Fruit fly (Drosophila melanogaster) whole organism, embryonic: Measurements from ENCODE around the gene CG13385.

Experiments
- Ada2b ChIP-seq: fragments of 200-800 bp; sonication (Bioruptor generic); IDR thresholded peaks from 2 replicates; pipeline ENCODE4 v1.3.6; 2022; ENCODE audit warnings: missing biosample characterization, missing genetic modification characterization
- Atf3 ChIP-seq: fragments of 200-800 bp; sonication (Bioruptor generic); optimal IDR thresholded peaks from 3 replicates; lab custom pipeline; 2016; ENCODE audit warnings: missing biosample characterization, missing genetic modification characterization
- CG10147 ChIP-seq: fragments of 200-800 bp; sonication (Bioruptor generic); optimal IDR thresholded peaks from 2 replicates; lab custom pipeline; 2019; ENCODE audit warnings: missing biosample characterization, mild to moderate bottlenecking, missing genetic modification characterization, moderate library complexity
- CG10431 ChIP-seq: fragments of 200-800 bp; sonication (Bioruptor generic); optimal IDR thresholded peaks from 3 replicates; lab custom pipeline; 2018; ENCODE audit warnings: missing biosample characterization, mild to moderate bottlenecking, missing genetic modification characterization
- CG11456 ChIP-seq: fragments of 200-800 bp; sonication (Bioruptor generic); IDR thresholded peaks from 3 replicates; pipeline ENCODE4 v1.3.6; 2022; ENCODE audit warnings: missing biosample characterization, missing genetic modification characterization
- CG11695 ChIP-seq: fragments of 200-800 bp; sonication (Bioruptor generic); IDR thresholded peaks from 3 replicates; pipeline ENCODE4 v1.3.6; 2022; ENCODE audit warnings: missing biosample characterization, missing genetic modification characterization
- CG12071 ChIP-seq: fragments of 200-800 bp; sonication (Bioruptor generic); optimal IDR thresholded peaks from 3 replicates; lab custom pipeline; 2018; ENCODE audit warnings: missing biosample characterization, mild to moderate bottlenecking, missing genetic modification characterization
- CG12219 ChIP-seq: fragments of 200-800 bp; sonication (Bioruptor generic); optimal IDR thresholded peaks from 3 replicates; lab custom pipeline; 2018; ENCODE audit warnings: missing biosample characterization, mild to moderate bottlenecking, missing genetic modification characterization
- CG18619 ChIP-seq: fragments of 200-800 bp; sonication (Bioruptor generic); optimal IDR thresholded peaks from 3 replicates; lab custom pipeline; 2017; ENCODE audit warnings: missing biosample characterization, mild to moderate bottlenecking, missing genetic modification characterization
- CG31224 ChIP-seq: fragments of 200-800 bp; sonication (Bioruptor generic); IDR thresholded peaks from 2 replicates; pipeline ENCODE4 v1.3.6; 2022; ENCODE audit warnings: missing biosample characterization, missing genetic modification characterization
- CG32532 ChIP-seq: fragments of 200-800 bp; sonication (Bioruptor generic); IDR thresholded peaks from 2 replicates; pipeline ENCODE4 v1.3.6; 2022; ENCODE audit warnings: missing biosample characterization, missing genetic modification characterization
- CG34224 ChIP-seq: fragments of 200-800 bp; sonication (Bioruptor generic); IDR thresholded peaks from 3 replicates; pipeline ENCODE4 v1.3.6; 2022; ENCODE audit warnings: missing biosample characterization, missing genetic modification characterization; ENCODE audit not compliant: partially characterized antibody
- CG3726 ChIP-seq: fragments of 200-800 bp; sonication (Bioruptor generic); IDR thresholded peaks from 3 replicates; pipeline ENCODE4, ENCODE4 v1.3.6; 2022; ENCODE audit warnings: missing biosample characterization, missing genetic modification characterization
- CG3847 ChIP-seq: fragments of 200-800 bp; sonication (Bioruptor generic); IDR thresholded peaks from 2 replicates; pipeline ENCODE4 v1.3.6; 2022; ENCODE audit warnings: missing biosample characterization, missing genetic modification characterization
- CG43689 ChIP-seq: fragments of 200-800 bp; sonication (Bioruptor generic); IDR thresholded peaks from 2 replicates; pipeline ENCODE4 v1.3.6; 2022; ENCODE audit warnings: missing biosample characterization, missing genetic modification characterization
- CG4730 ChIP-seq: fragments of 200-800 bp; sonication (Bioruptor generic); IDR thresholded peaks from 2 replicates; pipeline ENCODE4 v1.3.6; 2022; ENCODE audit warnings: missing biosample characterization, missing genetic modification characterization
- CG6175 ChIP-seq: fragments of 200-800 bp; sonication (Bioruptor generic); IDR thresholded peaks from 3 replicates; pipeline ENCODE4 v1.3.6; 2022; ENCODE audit warnings: missing biosample characterization, missing genetic modification characterization
- CG6254 ChIP-seq: fragments of 200-800 bp; sonication (Bioruptor generic); optimal IDR thresholded peaks from 3 replicates; lab custom pipeline; 2017; ENCODE audit warnings: mild to moderate bottlenecking, missing biosample characterization, missing genetic modification reagents, missing genetic modification characterization
- CG7372 ChIP-seq: fragments of 200-800 bp; sonication (Bioruptor generic); IDR thresholded peaks from 2 replicates; pipeline ENCODE4 v1.3.6; 2022; ENCODE audit warnings: missing biosample characterization, missing genetic modification characterization
- CG7745 ChIP-seq: fragments of 200-800 bp; sonication (Bioruptor generic); optimal IDR thresholded peaks from 2 replicates; lab custom pipeline; 2018; ENCODE audit warnings: missing biosample characterization, mild to moderate bottlenecking, missing genetic modification characterization, moderate library complexity
- CG7987 ChIP-seq: fragments of 200-800 bp; sonication (Bioruptor generic); optimal IDR thresholded peaks from 2 replicates; lab custom pipeline; 2018; ENCODE audit warnings: missing biosample characterization, mild to moderate bottlenecking, missing genetic modification characterization, moderate library complexity
- CG8359 ChIP-seq: fragments of 200-800 bp; sonication (Bioruptor generic); optimal IDR thresholded peaks from 2 replicates; lab custom pipeline; 2017; ENCODE audit warnings: missing biosample characterization, mild to moderate bottlenecking, missing genetic modification characterization, borderline replicate concordance
- CG9797 ChIP-seq: fragments of 200-800 bp; sonication (Bioruptor generic); optimal IDR thresholded peaks from 3 replicates; lab custom pipeline; 2018; ENCODE audit warnings: missing biosample characterization, mild to moderate bottlenecking, missing genetic modification characterization
- D19B ChIP-seq: fragments of 200-800 bp; sonication (Bioruptor generic); optimal IDR thresholded peaks from 2 replicates; lab custom pipeline; 2017; ENCODE audit warnings: missing biosample characterization, mild to moderate bottlenecking, missing genetic modification characterization
- Dip3 ChIP-seq: fragments of 200-800 bp; sonication (Bioruptor generic); optimal IDR thresholded peaks from 3 replicates; lab custom pipeline; 2016; ENCODE audit warnings: missing biosample characterization, missing genetic modification characterization
- Dp ChIP-seq: fragments of 200-800 bp; sonication (Bioruptor generic); optimal IDR thresholded peaks from 2 replicates; lab custom pipeline; 2018; ENCODE audit warnings: missing biosample characterization, mild to moderate bottlenecking, missing genetic modification characterization, moderate library complexity
- E2f2 ChIP-seq: fragments of 200-800 bp; sonication (Bioruptor generic); IDR thresholded peaks from 2 replicates; pipeline ENCODE4 v1.3.6; 2022; ENCODE audit warnings: missing biosample characterization, missing genetic modification characterization
- Elba2 ChIP-seq: fragments of 200-800 bp; sonication (Bioruptor generic); optimal IDR thresholded peaks from 3 replicates; lab custom pipeline; 2016; ENCODE audit warnings: missing biosample characterization, missing genetic modification characterization
- Gug ChIP-seq: fragments of 200-800 bp; sonication (Bioruptor generic); IDR thresholded peaks from 4 replicates; pipeline ENCODE4 v1.3.6; 2022; ENCODE audit warnings: missing biosample characterization, missing genetic modification characterization
- Hr51 ChIP-seq, 2 experiments: fragments of 200-800 bp; sonication (Bioruptor generic); optimal IDR thresholded peaks; 2 replicates in 1 of 2; 3 replicates in 1 of 2; lab custom pipeline; 2016 to 2018; ENCODE audit warnings: missing biosample characterization in 2 of 2, missing genetic modification characterization in 2 of 2, mild to moderate bottlenecking in 1 of 2, moderate library complexity in 1 of 2
- MESR4 ChIP-seq: fragments of 200-800 bp; sonication (Bioruptor generic); optimal IDR thresholded peaks from 2 replicates; lab custom pipeline; 2018; ENCODE audit warnings: missing biosample characterization, mild to moderate bottlenecking, missing genetic modification characterization, moderate library complexity
- Oli ChIP-seq: fragments of 200-800 bp; sonication (Bioruptor generic); optimal IDR thresholded peaks from 2 replicates; lab custom pipeline; 2018; ENCODE audit warnings: missing biosample characterization, mild to moderate bottlenecking, missing genetic modification characterization, moderate library complexity
- Optix ChIP-seq: fragments of 200-800 bp; sonication (Bioruptor generic); IDR thresholded peaks from 3 replicates; pipeline ENCODE4 v1.3.6; 2022; ENCODE audit warnings: missing biosample characterization, missing genetic modification characterization
- Sin3A ChIP-seq: fragments of >200 bp; optimal IDR thresholded peaks from 2 replicates; lab custom pipeline; 2018
- Tbp ChIP-seq: fragments of >200 bp; optimal IDR thresholded peaks from 2 replicates; lab custom pipeline; 2018; ENCODE audit warnings: missing biosample characterization, missing genetic modification characterization
- br ChIP-seq: fragments of >200 bp; optimal IDR thresholded peaks from 2 replicates; lab custom pipeline; 2017
- chif ChIP-seq, 2 experiments: fragments of 200-800 bp; sonication (Bioruptor generic); optimal IDR thresholded peaks; 3 replicates each; lab custom pipeline; 2016; ENCODE audit warnings: missing biosample characterization in 2 of 2, missing genetic modification characterization in 2 of 2
- ci ChIP-seq: fragments of 200-800 bp; sonication (Bioruptor generic); IDR thresholded peaks from 3 replicates; pipeline ENCODE4 v1.3.6; 2022; ENCODE audit warnings: missing biosample characterization, missing genetic modification characterization
- crc ChIP-seq: fragments of 200-800 bp; sonication (Bioruptor generic); optimal IDR thresholded peaks from 2 replicates; lab custom pipeline; 2016; ENCODE audit warnings: missing biosample characterization, missing genetic modification characterization
- cwo ChIP-seq: fragments of 200-800 bp; sonication (Bioruptor generic); optimal IDR thresholded peaks from 3 replicates; lab custom pipeline; 2017; ENCODE audit warnings: missing biosample characterization, missing genetic modification characterization, mild to moderate bottlenecking, moderate library complexity, missing genetic modification reagents
- dati ChIP-seq: fragments of 200-800 bp; sonication (Bioruptor generic); IDR thresholded peaks from 2 replicates; pipeline ENCODE4 v1.3.6; 2022; ENCODE audit warnings: missing biosample characterization, missing genetic modification characterization
- emc ChIP-seq: fragments of 200-800 bp; sonication (Bioruptor generic); optimal IDR thresholded peaks from 2 replicates; lab custom pipeline; 2016; ENCODE audit warnings: missing biosample characterization, missing genetic modification characterization
- esg ChIP-seq: fragments of 200-800 bp; sonication (Bioruptor generic); conservative IDR thresholded peaks from 2 replicates; pipeline ENCODE4 v1.3.6; 2022; ENCODE audit warnings: missing biosample characterization, missing genetic modification characterization
- ftz-f1 ChIP-seq: fragments of 200-800 bp; sonication (Bioruptor generic); optimal IDR thresholded peaks from 2 replicates; lab custom pipeline; 2016; ENCODE audit warnings: missing biosample characterization, missing genetic modification characterization
- grn ChIP-seq: fragments of 200-800 bp; sonication (Bioruptor generic); optimal IDR thresholded peaks from 3 replicates; lab custom pipeline; 2017; ENCODE audit warnings: missing biosample characterization, missing genetic modification characterization
- nau ChIP-seq: fragments of 200-800 bp; sonication (Bioruptor generic); optimal IDR thresholded peaks from 3 replicates; lab custom pipeline; 2017; ENCODE audit warnings: missing biosample characterization, mild to moderate bottlenecking, missing genetic modification characterization, missing genetic modification reagents
- seq ChIP-seq: fragments of 200-800 bp; sonication (Bioruptor generic); IDR thresholded peaks from 2 replicates; pipeline ENCODE4 v1.3.6; 2022; ENCODE audit warnings: missing biosample characterization, missing genetic modification characterization
- sqz ChIP-seq: fragments of 200-800 bp; sonication (Bioruptor generic); optimal IDR thresholded peaks from 3 replicates; lab custom pipeline; 2018; ENCODE audit warnings: missing biosample characterization, mild to moderate bottlenecking, missing genetic modification characterization
- tna ChIP-seq: fragments of 200-800 bp; sonication (Bioruptor generic); IDR thresholded peaks from 2 replicates; pipeline ENCODE4 v1.3.6; 2022; ENCODE audit warnings: missing biosample characterization, missing genetic modification characterization; ENCODE audit not compliant: partially characterized antibody
- unpg ChIP-seq: fragments of 200-800 bp; sonication (Bioruptor generic); optimal IDR thresholded peaks from 3 replicates; lab custom pipeline; 2018; ENCODE audit warnings: missing biosample characterization, mild to moderate bottlenecking, missing genetic modification characterization, moderate library complexity
- wek ChIP-seq: fragments of 200-800 bp; sonication (Bioruptor generic); optimal IDR thresholded peaks from 3 replicates; lab custom pipeline; 2018; ENCODE audit warnings: missing biosample characterization, mild to moderate bottlenecking, missing genetic modification characterization, moderate library complexity

CG13385 gene

DNA sequence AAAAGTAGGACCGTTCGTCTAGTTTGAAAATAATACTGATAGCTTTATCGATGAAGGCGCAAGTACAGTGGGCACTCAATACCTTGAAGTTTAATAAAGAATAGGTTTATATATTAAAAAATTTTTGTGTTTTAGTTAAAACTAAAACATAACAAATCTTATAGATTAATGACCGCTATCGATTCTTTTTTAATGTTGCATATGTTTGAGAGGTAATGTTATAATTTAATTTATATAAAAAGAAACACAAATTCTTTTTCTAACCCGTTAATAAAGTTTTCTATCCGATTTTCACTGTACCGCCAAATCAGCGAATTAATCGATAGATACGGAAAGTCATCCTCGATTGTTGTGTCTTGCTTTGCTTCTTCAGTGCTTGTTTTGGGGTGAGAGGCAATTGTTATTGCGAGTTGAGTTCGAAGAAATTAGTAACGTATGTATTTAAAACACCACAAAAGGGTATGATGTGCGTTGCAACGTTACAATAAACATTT is 12.3 kb upstream of the CG13385 start, which contains the start of the genes Dad1 and CG13384 (continued):
- TF ChIP-seq CG7745 (tag; lab: Kevin White, UChicago), result no peak
- peak; percentile 90 for TF ChIP-seq cwo (GFP tag; lab: Kevin White, UChicago)
- TF ChIP-seq MESR4 (GFP tag; lab: Kevin White, UChicago), result no peak
- peak; percentile 30 for TF ChIP-seq Dp
- TF ChIP-seq seq (GFP tag; lab: Robert Waterston, UW), result peak; percentile 91
- TF ChIP-seq Ada2b (GFP tag; lab: Robert Waterston, UW), result peak; percentile 83
- TF ChIP-seq CG11456 (GFP tag; lab: Robert Waterston, UW), result no peak; the same call in none of the 3 replicates
- no peak for TF ChIP-seq nau (GFP tag; lab: Kevin White, UChicago)
- peak; percentile 71 for TF ChIP-seq CG6254 (GFP tag; lab: Kevin White, UChicago)
- TF ChIP-seq CG10147 (GFP tag; lab: Kevin White, UChicago), result peak; percentile 94
- TF ChIP-seq CG4730 (GFP tag; lab: Robert Waterston, UW), result peak; percentile 91
- TF ChIP-seq CG43689 (GFP tag; lab: Robert Waterston, UW), result peak; percentile 72
- TF ChIP-seq emc (GFP tag; lab: Kevin White, UChicago), result no peak
- peak; percentile 67 for TF ChIP-seq Dip3
- TF ChIP-seq CG18619 (GFP tag; lab: Kevin White, UChicago), result peak; percentile 93
- TF ChIP-seq Elba2 (GFP tag; lab: Kevin White, UChicago), result peak; percentile 69
- TF ChIP-seq dati (GFP tag; lab: Robert Waterston, UW), result no peak
- TF ChIP-seq CG11695 (GFP tag; lab: Robert Waterston, UW), result peak; percentile 92
- no peak for TF ChIP-seq Optix
- peak; percentile 35; the same call in 2 of the 3 replicates for TF ChIP-seq CG34224 (GFP tag; lab: Robert Waterston, UW)
- peak; percentile 74; the same call in 2 of the 3 replicates for TF ChIP-seq CG3726 (GFP tag; lab: Robert Waterston, UW)
- TF ChIP-seq ci (GFP tag; lab: Robert Waterston, UW), result 0 out of 3 replicates have a peak, but pooled peaks have one; percentile 48
- TF ChIP-seq chif (GFP tag; optimal IDR thresholded peaks at IDR 0.05; lab: Kevin White, UChicago), result peak; percentile 46 to 74
- TF ChIP-seq CG3847, result peak; percentile 94
- TF ChIP-seq Sin3A (lab: Kevin White, UChicago), result no peak
- no peak for TF ChIP-seq ftz-f1
- TF ChIP-seq esg (GFP tag; lab: Robert Waterston, UW), result peak; percentile 94
- TF ChIP-seq CG7372 (GFP tag; lab: Robert Waterston, UW), result peak; percentile 91
- peak; percentile 84 for TF ChIP-seq sqz (GFP tag; lab: Kevin White, UChicago)
- TF ChIP-seq Tbp, result no peak
- TF ChIP-seq CG10431, result peak; percentile 85
- TF ChIP-seq Atf3 (GFP tag; lab: Kevin White, UChicago), result peak; percentile 16
- peak; percentile 75 to 94 for TF ChIP-seq Hr51 (GFP tag; optimal IDR thresholded peaks at IDR 0.05; lab: Kevin White, UChicago)
- TF ChIP-seq CG12219 (GFP tag; lab: Kevin White, UChicago), result peak; percentile 57
- peak; percentile 40 for TF ChIP-seq CG7987 (GFP tag; lab: Kevin White, UChicago)
- TF ChIP-seq unpg (GFP tag; lab: Kevin White, UChicago), result peak; percentile 93
- TF ChIP-seq Oli (tag; lab: Kevin White, UChicago), result peak; percentile 91
- TF ChIP-seq CG32532, result peak; percentile 96
- peak; percentile 82 for TF ChIP-seq D19B (GFP tag; lab: Kevin White, UChicago)
- TF ChIP-seq tna (GFP tag; lab: Robert Waterston, UW), result no peak
- TF ChIP-seq br (lab: Kevin White, UChicago), result no peak
- peak; percentile 15 for TF ChIP-seq wek (GFP tag; lab: Kevin White, UChicago)
- TF ChIP-seq CG9797 (GFP tag; lab: Kevin White, UChicago), result peak; percentile 69
- peak; percentile 71 for TF ChIP-seq E2f2 (GFP tag; lab: Robert Waterston, UW)
- peak; percentile 78 for TF ChIP-seq Gug
- TF ChIP-seq crc (GFP tag; lab: Kevin White, UChicago), result no peak
- peak; percentile 46 for TF ChIP-seq grn (GFP tag; lab: Kevin White, UChicago)
- TF ChIP-seq CG8359 (GFP tag; lab: Kevin White, UChicago), result peak; percentile 51
- peak; percentile 10 for TF ChIP-seq CG12071
- TF ChIP-seq CG31224 (GFP tag; lab: Robert Waterston, UW), result peak; percentile 85
- TF ChIP-seq CG6175 (GFP tag; lab: Robert Waterston, UW), result peak; percentile 80; the same call in 2 of the 3 replicates
